Worm (Caenorhabditis elegans) whole organism, L4 larva: ENCODE results near the gene R11.3.
"Not testable (repeated sequence)": the region's sequence is repeated elsewhere in the genome, so short reads cannot be mapped to it uniquely, and the experiment has no call there.

Experiments used
- F26F4.8 ChIP-seq: fragments of 200-800 bp; sonication (Bioruptor generic); conservative IDR thresholded peaks from 2 replicates; pipeline ENCODE4 v1.3.6; 2022; ENCODE audit warnings: missing genetic modification characterization, missing compliant biosample characterization
- F37D6.2 ChIP-seq: sonication (generic microtip); optimal IDR thresholded peaks from 2 replicates; lab custom pipeline; 2016; ENCODE audit warnings: mild to moderate bottlenecking, missing genetic modification characterization, missing compliant biosample characterization
- T26A8.4 ChIP-seq: fragments of 200-800 bp; sonication (Bioruptor generic); IDR thresholded peaks from 2 replicates; pipeline ENCODE4 v1.3.6; 2022; ENCODE audit warnings: missing genetic modification characterization, missing compliant biosample characterization
- Y5F2A.4 ChIP-seq: fragments of 200-800 bp; sonication (Bioruptor generic); optimal IDR thresholded peaks from 2 replicates; lab custom pipeline; 2018; ENCODE audit warnings: mild to moderate bottlenecking, missing genetic modification characterization, missing compliant biosample characterization
- aha-1 ChIP-seq: fragments of 150-350 bp; peaks from one replicate; lab custom pipeline; 2014; ENCODE audit warnings: missing biosample characterization, missing genetic modification characterization
- arid-1 ChIP-seq: fragments of 200-800 bp; sonication (Bioruptor generic); conservative IDR thresholded peaks from 2 replicates; pipeline ENCODE4 v1.3.6; 2022; ENCODE audit warnings: missing genetic modification reagents, missing genetic modification characterization, missing compliant biosample characterization
- attf-4 ChIP-seq: sonication (generic microtip); optimal IDR thresholded peaks from 3 replicates; lab custom pipeline; 2017; ENCODE audit warnings: missing biosample characterization, missing genetic modification characterization
- daf-12 ChIP-seq: fragments of 150-350 bp; optimal IDR thresholded peaks from 2 replicates; lab custom pipeline; 2014; ENCODE audit warnings: missing biosample characterization, missing genetic modification reagents, missing genetic modification characterization
- daf-16 ChIP-seq, 3 experiments: sonication (generic microtip); optimal IDR thresholded peaks; 2 replicates each; lab custom pipeline; 2016 to 2017; ENCODE audit warnings: missing genetic modification characterization in 3 of 3, missing genetic modification reagents in 3 of 3, mild to moderate bottlenecking in 2 of 3, missing compliant biosample characterization in 2 of 3, missing biosample characterization in 1 of 3, moderate library complexity in 1 of 3
- dmd-6 ChIP-seq: fragments of 200-800 bp; sonication (Bioruptor generic); IDR thresholded peaks from 2 replicates; pipeline ENCODE4 v1.3.6; 2022; ENCODE audit warnings: missing genetic modification reagents, missing genetic modification characterization, missing compliant biosample characterization
- dmd-8 ChIP-seq: fragments of 200-800 bp; sonication (Bioruptor generic); IDR thresholded peaks from 2 replicates; pipeline ENCODE4 v1.3.6; 2022; ENCODE audit warnings: missing genetic modification characterization, missing compliant biosample characterization
- dve-1 ChIP-seq: sonication (generic microtip); optimal IDR thresholded peaks from 2 replicates; lab custom pipeline; 2017; ENCODE audit warnings: antibody characterized with exemption, mild to moderate bottlenecking, missing genetic modification characterization, missing compliant biosample characterization; ENCODE audit not compliant: insufficient read depth
- egl-43 ChIP-seq: fragments of 200-800 bp; sonication (Bioruptor generic); IDR thresholded peaks from 2 replicates; pipeline ENCODE4 v1.3.6; 2022; ENCODE audit warnings: missing genetic modification reagents, missing genetic modification characterization, missing compliant biosample characterization
- hif-1 ChIP-seq, 2 experiments: sonication (generic microtip); optimal IDR thresholded peaks; 2 replicates each; lab custom pipeline; 2016 to 2017; ENCODE audit warnings: missing compliant biosample characterization in 2 of 2, missing genetic modification characterization in 2 of 2, missing genetic modification reagents in 2 of 2, missing genotype in 2 of 2, mild to moderate bottlenecking in 1 of 2
- hlh-11 ChIP-seq: fragments of 200-800 bp; sonication (Bioruptor generic); optimal IDR thresholded peaks from 2 replicates; lab custom pipeline; 2018; ENCODE audit warnings: mild to moderate bottlenecking, missing genetic modification characterization, missing compliant biosample characterization
- hlh-30 ChIP-seq: sonication (generic microtip); optimal IDR thresholded peaks from 2 replicates; lab custom pipeline; 2017; ENCODE audit warnings: antibody characterized with exemption, mild to moderate bottlenecking, missing genetic modification characterization, missing compliant biosample characterization; ENCODE audit not compliant: insufficient read depth
- hmg-1.1 ChIP-seq: fragments of 200-800 bp; sonication (Bioruptor generic); IDR thresholded peaks from 2 replicates; pipeline ENCODE4 v1.3.6; 2022; ENCODE audit warnings: missing genetic modification reagents, missing genetic modification characterization, missing compliant biosample characterization
- jun-1 ChIP-seq: fragments of 150-350 bp; optimal IDR thresholded peaks from 2 replicates; lab custom pipeline; 2014; ENCODE audit warnings: missing biosample characterization, missing genetic modification reagents, missing genetic modification characterization
- lin-1 ChIP-seq: fragments of 200-800 bp; sonication (Bioruptor generic); IDR thresholded peaks from 2 replicates; pipeline ENCODE4 v1.3.6; 2022; ENCODE audit warnings: missing genetic modification reagents, missing genetic modification characterization, missing compliant biosample characterization
- lin-15B ChIP-seq: fragments of 150-350 bp; sonication (generic microtip); optimal IDR thresholded peaks from 3 replicates; lab custom pipeline; 2014; ENCODE audit warnings: missing biosample characterization, missing genetic modification characterization
- madf-9 ChIP-seq: fragments of 200-800 bp; sonication (Bioruptor generic); conservative IDR thresholded peaks from 2 replicates; pipeline ENCODE4 v1.3.6; 2022; ENCODE audit warnings: missing genetic modification reagents, missing genetic modification characterization, missing compliant biosample characterization
- mdl-1 ChIP-seq, 2 experiments: fragments of 150-350 bp in 1 of 2; sonication (generic microtip) in 1 of 2; optimal IDR thresholded peaks; 2 replicates each; lab custom pipeline; 2014 to 2017; ENCODE audit warnings: missing biosample characterization in 2 of 2, missing genetic modification characterization in 2 of 2
- mep-1 ChIP-seq: fragments of 150-350 bp; sonication (generic microtip); optimal IDR thresholded peaks from 3 replicates; lab custom pipeline; 2014; ENCODE audit warnings: missing biosample characterization, missing genetic modification characterization
- mxl-3 ChIP-seq: fragments of 200-800 bp; sonication (Bioruptor generic); optimal IDR thresholded peaks from 2 replicates; lab custom pipeline; 2018; ENCODE audit warnings: mild to moderate bottlenecking, missing genetic modification characterization, missing compliant biosample characterization
- nhr-11 ChIP-seq: fragments of 150-350 bp; optimal IDR thresholded peaks from 2 replicates; lab custom pipeline; 2014; ENCODE audit warnings: missing biosample characterization, missing genetic modification characterization
- nhr-28 ChIP-seq: fragments of 150-350 bp; optimal IDR thresholded peaks from 2 replicates; lab custom pipeline; 2014; ENCODE audit warnings: missing biosample characterization, missing genetic modification characterization
- nhr-77 ChIP-seq: fragments of 150-350 bp; optimal IDR thresholded peaks from 2 replicates; lab custom pipeline; 2014; ENCODE audit warnings: missing biosample characterization, missing genetic modification characterization
- sdz-12 ChIP-seq: fragments of 200-800 bp; sonication (Bioruptor generic); optimal IDR thresholded peaks from 2 replicates; lab custom pipeline; 2018; ENCODE audit warnings: mild to moderate bottlenecking, missing genetic modification characterization, missing compliant biosample characterization
- snpc-1.2 ChIP-seq: fragments of 200-800 bp; sonication (Bioruptor generic); IDR thresholded peaks from 2 replicates; pipeline ENCODE4 v1.3.6; 2022; ENCODE audit warnings: missing genetic modification reagents, missing genetic modification characterization, missing compliant biosample characterization
- tra-1 ChIP-seq: fragments of 200-800 bp; sonication (Bioruptor generic); IDR thresholded peaks from 2 replicates; pipeline ENCODE4 v1.3.6; 2022; ENCODE audit warnings: missing genetic modification reagents, missing genetic modification characterization, missing compliant biosample characterization
- unc-62 ChIP-seq, 3 experiments: fragments of 150-350 bp in 1 of 3; sonication (generic microtip); optimal IDR thresholded peaks in 2 of 3; peaks in 1 of 3; 1 replicate in 1 of 3; 2 replicates in 2 of 3; lab custom pipeline; 2014 to 2017; ENCODE audit warnings: missing biosample characterization in 3 of 3, missing genetic modification characterization in 3 of 3, missing genetic modification reagents in 3 of 3, missing genotype in 1 of 3
- vab-7 ChIP-seq: fragments of 200-800 bp; sonication (Bioruptor generic); IDR thresholded peaks from 2 replicates; pipeline ENCODE4 v1.3.6; 2022; ENCODE audit warnings: missing genetic modification reagents, missing genetic modification characterization, missing compliant biosample characterization
- ztf-7 ChIP-seq: fragments of 150-350 bp; optimal IDR thresholded peaks from 2 replicates; lab custom pipeline; 2014; ENCODE audit warnings: missing biosample characterization, missing genetic modification characterization

Gene R11.3

ce11 chrX:16219710-16220109, 20.7 kb upstream of the R11.3 start, which contains the start of gene F23A7.3:
F23A7.3 (plus strand) TSS chrX:16220010.
- TF ChIP-seq jun-1 (tag; lab: Kevin White, UChicago); F37D6.2 (tag; lab: Kevin White, UChicago); Y5F2A.4: not testable (repeated sequence)

DNA sequence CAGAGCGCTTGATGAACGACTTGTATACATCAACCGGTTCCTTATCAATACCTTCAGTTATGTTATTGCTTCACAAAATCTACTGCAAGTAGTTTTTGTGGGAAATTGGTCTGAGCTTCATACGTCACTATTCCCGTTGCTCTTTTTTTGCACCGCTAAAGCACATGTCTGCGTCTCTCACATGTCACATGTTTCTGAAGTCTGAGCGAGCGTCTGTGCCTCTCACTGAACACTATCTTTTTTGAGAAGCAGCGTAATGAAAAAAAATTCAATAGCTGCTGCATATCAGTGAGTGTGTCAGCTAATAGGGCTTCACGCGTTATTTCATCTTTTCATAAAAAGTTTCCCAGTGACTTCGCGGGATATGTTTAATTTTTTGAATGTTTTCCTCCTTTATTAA, 19.3 kb upstream of the R11.3 start:
- TF ChIP-seq hlh-30: peak; percentile 96
- TF ChIP-seq arid-1 (GFP tag; lab: Robert Waterston, UW): no peak
- 0 out of 2 replicates have a peak, but pooled peaks have one; percentile 43 for TF ChIP-seq T26A8.4 (GFP tag; lab: Robert Waterston, UW)
- TF ChIP-seq nhr-77: peak; percentile 5
- peak; percentile 78 for TF ChIP-seq dmd-6 (GFP tag; lab: Robert Waterston, UW)
- TF ChIP-seq madf-9 (GFP tag; lab: Robert Waterston, UW): no peak
- peak; percentile 3 for TF ChIP-seq nhr-11 (tag; lab: Kevin White, UChicago)
- peak; percentile 40 for TF ChIP-seq dve-1 (tag; lab: Kevin White, UChicago)
- TF ChIP-seq daf-16 (GFP tag; optimal IDR thresholded peaks at IDR 0.05; lab: Kevin White, UChicago): no peak
- TF ChIP-seq daf-16 (tag; optimal IDR thresholded peaks at IDR 0.05; lab: Kevin White, UChicago): peak; percentile 23
- no peak for TF ChIP-seq sdz-12
- TF ChIP-seq attf-4 (tag; lab: Kevin White, UChicago): no peak
- peak; percentile 37 for TF ChIP-seq hlh-11 (tag; lab: Kevin White, UChicago)
- peak; percentile 24 for TF ChIP-seq mxl-3 (GFP tag; lab: Kevin White, UChicago)
- TF ChIP-seq nhr-28 (tag; lab: Kevin White, UChicago): peak; percentile 21
- peak in 1 of 2 experiments; percentile 60 for TF ChIP-seq mdl-1 (tag; optimal IDR thresholded peaks at IDR 0.05; lab: Kevin White, UChicago)
- peak; percentile 48; the same call in 1 of the 2 replicates for TF ChIP-seq hmg-1.1 (GFP tag; lab: Robert Waterston, UW)
- TF ChIP-seq hif-1 (tag; optimal IDR thresholded peaks at IDR 0.05; lab: Kevin White, UChicago): peak in 1 of 2 experiments; percentile 9
- peak; percentile 30 for TF ChIP-seq mep-1 (tag; lab: Kevin White, UChicago)
- TF ChIP-seq, all 104 proteins: peak for 14

- TF ChIP-seq ztf-7 (tag; lab: Kevin White, UChicago): no peak
- TF ChIP-seq attf-4 (tag; lab: Kevin White, UChicago): no peak
- 0 out of 2 replicates have a peak, but pooled peaks have one; percentile 34 for TF ChIP-seq egl-43
- TF ChIP-seq mep-1 (tag; lab: Kevin White, UChicago): no peak
- TF ChIP-seq snpc-1.2 (GFP tag; lab: Robert Waterston, UW): peak; percentile 54; the same call in 1 of the 2 replicates
- TF ChIP-seq aha-1: no peak
- TF ChIP-seq jun-1 (tag; lab: Kevin White, UChicago): no peak
- peak in 1 of 2 experiments; percentile 65 for TF ChIP-seq unc-62 (GFP tag; optimal IDR thresholded peaks at IDR 0.05 in 1 of 2; lab: Kevin White, UChicago)
- TF ChIP-seq unc-62 (tag; optimal IDR thresholded peaks at IDR 0.05; lab: Kevin White, UChicago): no peak
- TF ChIP-seq vab-7 (GFP tag; lab: Robert Waterston, UW): 0 out of 2 replicates have a peak, but pooled peaks have one; percentile 36
- TF ChIP-seq F26F4.8: 0 out of 2 replicates have a peak, but pooled peaks have one; percentile 57
- no peak for TF ChIP-seq arid-1 (GFP tag; lab: Robert Waterston, UW)
- 0 out of 2 replicates have a peak, but pooled peaks have one; percentile 25 for TF ChIP-seq dmd-8
- TF ChIP-seq tra-1 (GFP tag; lab: Robert Waterston, UW): peak; percentile 15; the same call in 1 of the 2 replicates
Measured at ce11 chrX:16217749-16218148, 18.7 kb upstream of the R11.3 start.

- TF ChIP-seq mdl-1 (tag; optimal IDR thresholded peaks at IDR 0.05; lab: Kevin White, UChicago) (no peak), lin-15B (tag; lab: Kevin White, UChicago) (no peak), daf-12 (tag; lab: Kevin White, UChicago) (no peak), lin-1 (GFP tag; lab: Robert Waterston, UW) (no peak)
Measured at ce11 chrX:16217108-16217507, 18.1 kb upstream of the R11.3 start, which contains the start of gene F23A7.1. F23A7.1 (plus strand) TSS chrX:16217408.
